Fruit fly (Drosophila melanogaster): Measurements from ENCODE around the gene Smr.

The Smr gene

dm6 chrX:12719152-12719779, 23.2 kb downstream of the Smr start (continued):
- TF ChIP-seq toy (GFP tag; IDR thresholded peaks at IDR 0.05) = 0 out of 2 replicates have a peak, but pooled peaks have one; percentile 19
- TF ChIP-seq CG3281 (GFP tag; optimal IDR thresholded peaks at IDR 0.05) = peak; percentile 75
- TF ChIP-seq h (optimal IDR thresholded peaks at IDR 0.05) = no peak
- peak; percentile 76 for TF ChIP-seq Oli (tag; optimal IDR thresholded peaks at IDR 0.05)
- peak; percentile 69 for TF ChIP-seq tx (GFP tag; optimal IDR thresholded peaks at IDR 0.05)
- TF ChIP-seq gcm2 (GFP tag; optimal IDR thresholded peaks at IDR 0.05) = peak; percentile 40
- TF ChIP-seq BtbVII (GFP tag; optimal IDR thresholded peaks at IDR 0.05) = peak; percentile 80
- peak; percentile 33; the same call in 2 of the 3 replicates for TF ChIP-seq croc (GFP tag; conservative IDR thresholded peaks at IDR 0.05)
- TF ChIP-seq D19A (tag; optimal IDR thresholded peaks at IDR 0.05) = peak; percentile 41
- TF ChIP-seq maf-S (GFP tag; optimal IDR thresholded peaks at IDR 0.05) = peak; percentile 62
- no peak for TF ChIP-seq TFAM (GFP tag; optimal IDR thresholded peaks at IDR 0.05)
- peak; percentile 65 for TF ChIP-seq CG9727 (GFP tag; optimal IDR thresholded peaks at IDR 0.05)
- TF ChIP-seq H15 (GFP tag; IDR thresholded peaks at IDR 0.05) = peak; percentile 66; the same call in 2 of the 3 replicates
- peak; percentile 28 for TF ChIP-seq CG17568 (GFP tag; optimal IDR thresholded peaks at IDR 0.05)
- TF ChIP-seq CG8478 (optimal IDR thresholded peaks at IDR 0.05) = no peak
- TF ChIP-seq CG6175 (GFP tag; IDR thresholded peaks at IDR 0.05) = 0 out of 3 replicates have a peak, but pooled peaks have one; percentile 59
- TF ChIP-seq CG43689 (GFP tag; IDR thresholded peaks at IDR 0.05) = no peak
- peak; percentile 55 for TF ChIP-seq CG8388 (GFP tag; optimal IDR thresholded peaks at IDR 0.05)
- no peak for TF ChIP-seq CG1832 (GFP tag; optimal IDR thresholded peaks at IDR 0.05)
- TF ChIP-seq CG8359 (GFP tag; optimal IDR thresholded peaks at IDR 0.05; ENCODE audit: borderline replicate concordance) = peak; percentile 37
- no peak for TF ChIP-seq CG11696 (GFP tag; IDR thresholded peaks at IDR 0.05)
- peak; percentile 27 for TF ChIP-seq Jarid2 (GFP tag; optimal IDR thresholded peaks at IDR 0.05)
- TF ChIP-seq sr (GFP tag; IDR thresholded peaks at IDR 0.05) = no peak
- no peak for TF ChIP-seq CG33557 (GFP tag; optimal IDR thresholded peaks at IDR 0.05)
- peak; percentile 52; the same call in 1 of the 2 replicates for TF ChIP-seq sob (GFP tag; IDR thresholded peaks at IDR 0.05)
- TF ChIP-seq Myb (GFP tag; optimal IDR thresholded peaks at IDR 0.05) = peak; percentile 48
- peak; percentile 70 for TF ChIP-seq Blimp-1 (GFP tag; optimal IDR thresholded peaks at IDR 0.05)
- peak; percentile 19 for TF ChIP-seq nerfin-1 (tag; optimal IDR thresholded peaks at IDR 0.05)
- TF ChIP-seq az2 (GFP tag; optimal IDR thresholded peaks at IDR 0.05) = peak; percentile 74
- TF ChIP-seq hbn (GFP tag; IDR thresholded peaks at IDR 0.05; ENCODE audit: partially characterized antibody) = no peak
- peak; percentile 62 for TF ChIP-seq CG13123 (GFP tag; optimal IDR thresholded peaks at IDR 0.05)
- TF ChIP-seq sens (GFP tag) = peak; percentile 96
- no peak for TF ChIP-seq pfk (GFP tag; optimal IDR thresholded peaks at IDR 0.05)
- peak; percentile 61 for TF ChIP-seq Ssrp (tag; optimal IDR thresholded peaks at IDR 0.05)
- TF ChIP-seq rib (GFP tag; IDR thresholded peaks at IDR 0.05) = no peak
- no peak for TF ChIP-seq aop (GFP tag; IDR thresholded peaks at IDR 0.05)
- peak; percentile 71 for TF ChIP-seq Camta (GFP tag; optimal IDR thresholded peaks at IDR 0.05)
- no peak for TF ChIP-seq CG11560 (tag; IDR thresholded peaks at IDR 0.05)
- TF ChIP-seq Elba2 (GFP tag; optimal IDR thresholded peaks at IDR 0.05) = no peak
- 0 out of 3 replicates have a peak, but pooled peaks have one; percentile 35 for TF ChIP-seq Aef1 (GFP tag; IDR thresholded peaks at IDR 0.05)
- TF ChIP-seq slbo (GFP tag; IDR thresholded peaks at IDR 0.05) = peak; percentile 81
- TF ChIP-seq mirr (GFP tag; optimal IDR thresholded peaks at IDR 0.05) = no peak
- peak; percentile 84 for TF ChIP-seq gem (tag; optimal IDR thresholded peaks at IDR 0.05)
- TF ChIP-seq CG6854 (GFP tag; optimal IDR thresholded peaks at IDR 0.05) = peak; percentile 37
- TF ChIP-seq CG14965 (GFP tag; optimal IDR thresholded peaks at IDR 0.05; ENCODE audit: borderline replicate concordance) = peak; percentile 5
- peak; percentile 39; the same call in 1 of the 2 replicates for TF ChIP-seq CG14667 (GFP tag; IDR thresholded peaks at IDR 0.05)
- 0 out of 2 replicates have a peak, but pooled peaks have one; percentile 20 for TF ChIP-seq CG7372 (GFP tag; IDR thresholded peaks at IDR 0.05)
- peak; percentile 76 for TF ChIP-seq CG17361 (GFP tag; IDR thresholded peaks at IDR 0.05)
- TF ChIP-seq odd (GFP tag; optimal IDR thresholded peaks at IDR 0.05) = peak; percentile 8
- TF ChIP-seq Adf1 (GFP tag; IDR thresholded peaks at IDR 0.05) = no peak
- TF ChIP-seq YL-1 (GFP tag; optimal IDR thresholded peaks at IDR 0.05) = no peak
